Worm (Caenorhabditis elegans) whole organism, young adult: ENCODE results near the gene dhhc-10.

ENCODE experiments used
- B0261.1 ChIP-seq: sonication (generic microtip); optimal IDR thresholded peaks from 2 replicates; lab custom pipeline; 2016; ENCODE audit warnings: mild to moderate bottlenecking, missing genetic modification characterization, moderate library complexity, missing compliant biosample characterization
- F33H1.4 ChIP-seq: fragments of 200-800 bp; sonication (Bioruptor generic); IDR thresholded peaks from 2 replicates; pipeline ENCODE4 v1.3.6; 2022; ENCODE audit warnings: missing genetic modification reagents, missing genetic modification characterization, missing compliant biosample characterization
- F37B4.10 ChIP-seq: fragments of 200-800 bp; sonication (Bioruptor generic); IDR thresholded peaks from 2 replicates; pipeline ENCODE4 v1.3.6; 2022; ENCODE audit warnings: missing genetic modification characterization, missing compliant biosample characterization
- K12H6.12 ChIP-seq: fragments of 200-800 bp; sonication (Bioruptor generic); optimal IDR thresholded peaks from 2 replicates; lab custom pipeline; 2018; ENCODE audit warnings: mild to moderate bottlenecking, missing genetic modification characterization, missing compliant biosample characterization
- Y67H2A.10 ChIP-seq: fragments of 200-800 bp; sonication (Bioruptor generic); conservative IDR thresholded peaks from 2 replicates; pipeline ENCODE4 v1.3.6; 2022; ENCODE audit warnings: missing genetic modification reagents, missing genetic modification characterization, missing compliant biosample characterization
- ama-1 ChIP-seq, 3 experiments: fragments of 150-350 bp in 1 of 3; sonication (generic microtip) in 2 of 3; optimal IDR thresholded peaks; 2 replicates each; lab custom pipeline; 2014 to 2018; ENCODE audit warnings: missing biosample characterization in 2 of 3, missing genetic modification characterization in 2 of 3, missing genetic modification reagents in 2 of 3
- atf-7 ChIP-seq: sonication (generic microtip); optimal IDR thresholded peaks from 2 replicates; lab custom pipeline; 2017; ENCODE audit warnings: mild to moderate bottlenecking, missing genetic modification characterization, missing compliant biosample characterization
- athp-1 ChIP-seq: sonication (generic microtip); optimal IDR thresholded peaks from 2 replicates; lab custom pipeline; 2017; ENCODE audit warnings: mild to moderate bottlenecking, missing genetic modification characterization, missing compliant biosample characterization
- attf-3 ChIP-seq: fragments of 200-800 bp; sonication (Bioruptor generic); conservative IDR thresholded peaks from 2 replicates; pipeline ENCODE4 v1.3.6; 2022; ENCODE audit warnings: missing genetic modification reagents, missing genetic modification characterization, missing compliant biosample characterization
- attf-6 ChIP-seq: fragments of 200-800 bp; sonication (Bioruptor generic); IDR thresholded peaks from 2 replicates; pipeline ENCODE4 v1.3.6; 2022; ENCODE audit warnings: missing genetic modification reagents, missing genetic modification characterization, missing compliant biosample characterization
- ccch-3 ChIP-seq: fragments of 200-800 bp; sonication (Bioruptor generic); optimal IDR thresholded peaks from 2 replicates; lab custom pipeline; 2018; ENCODE audit warnings: mild to moderate bottlenecking, missing genetic modification characterization, missing compliant biosample characterization
- ceh-27 ChIP-seq: fragments of 200-800 bp; sonication (Bioruptor generic); optimal IDR thresholded peaks from 2 replicates; lab custom pipeline; 2018; ENCODE audit warnings: mild to moderate bottlenecking, missing genetic modification characterization, moderate library complexity, missing compliant biosample characterization
- ceh-58 ChIP-seq: fragments of 200-800 bp; sonication (Bioruptor generic); IDR thresholded peaks from 2 replicates; pipeline ENCODE4 v1.3.6; 2022; ENCODE audit warnings: missing genetic modification characterization, missing compliant biosample characterization
- die-1 ChIP-seq: sonication (generic microtip); optimal IDR thresholded peaks from 2 replicates; lab custom pipeline; 2016; ENCODE audit warnings: missing genotype, mild to moderate bottlenecking, missing genetic modification characterization, missing compliant biosample characterization
- dox-1 ChIP-seq: fragments of 200-800 bp; sonication (Bioruptor generic); IDR thresholded peaks from 2 replicates; pipeline ENCODE4 v1.3.6; 2022; ENCODE audit warnings: missing genetic modification reagents, missing genetic modification characterization, missing compliant biosample characterization
- egrh-3 ChIP-seq: fragments of 200-800 bp; sonication (Bioruptor generic); IDR thresholded peaks from 2 replicates; pipeline ENCODE4 v1.3.6; 2022; ENCODE audit warnings: missing genetic modification reagents, missing genetic modification characterization, missing compliant biosample characterization
- him-1 ChIP-seq: sonication (generic microtip); optimal IDR thresholded peaks from 2 replicates; lab custom pipeline; 2016; ENCODE audit warnings: missing genotype, missing genetic modification reagents, missing genetic modification characterization, missing compliant biosample characterization
- hmg-1.2 ChIP-seq: fragments of 200-800 bp; sonication (Bioruptor generic); IDR thresholded peaks from 2 replicates; pipeline ENCODE4 v1.3.6; 2022; ENCODE audit warnings: missing genetic modification reagents, missing genetic modification characterization, missing compliant biosample characterization
- hmg-20 ChIP-seq: fragments of 200-800 bp; sonication (Bioruptor generic); IDR thresholded peaks from 2 replicates; pipeline ENCODE4 v1.3.6; 2022; ENCODE audit warnings: missing genetic modification reagents, missing genetic modification characterization, missing compliant biosample characterization
- hrde-1 ChIP-seq: sonication (generic microtip); optimal IDR thresholded peaks from 2 replicates; lab custom pipeline; 2016; ENCODE audit warnings: missing genetic modification characterization, mild to moderate bottlenecking, missing compliant biosample characterization, moderate library complexity, missing genotype, missing genetic modification reagents, borderline replicate concordance
- lag-1 ChIP-seq: fragments of 200-800 bp; sonication (Bioruptor generic); IDR thresholded peaks from 2 replicates; pipeline ENCODE4 v1.3.6; 2022; ENCODE audit warnings: missing genetic modification reagents, missing genetic modification characterization, missing compliant biosample characterization
- let-526 ChIP-seq: fragments of 200-800 bp; sonication (Bioruptor generic); IDR thresholded peaks from 2 replicates; pipeline ENCODE4 v1.3.6; 2022; ENCODE audit warnings: missing genetic modification reagents, missing genetic modification characterization, missing compliant biosample characterization
- lin-26 ChIP-seq: fragments of 200-800 bp; sonication (Bioruptor generic); IDR thresholded peaks from 2 replicates; pipeline ENCODE4 v1.3.6; 2022; ENCODE audit warnings: missing genetic modification reagents, missing genetic modification characterization, missing compliant biosample characterization
- lin-40 ChIP-seq: sonication (generic microtip); optimal IDR thresholded peaks from 2 replicates; lab custom pipeline; 2016; ENCODE audit warnings: missing genetic modification characterization, mild to moderate bottlenecking, missing compliant biosample characterization, missing genotype, missing genetic modification reagents
- lin-54 ChIP-seq: fragments of 200-800 bp; sonication (Bioruptor generic); optimal IDR thresholded peaks from 2 replicates; lab custom pipeline; 2018; ENCODE audit warnings: mild to moderate bottlenecking, missing genetic modification characterization, missing compliant biosample characterization
- lsl-1 ChIP-seq: fragments of 200-800 bp; sonication (Bioruptor generic); optimal IDR thresholded peaks from 2 replicates; lab custom pipeline; 2018; ENCODE audit warnings: mild to moderate bottlenecking, missing genetic modification characterization, moderate library complexity, missing compliant biosample characterization
- madf-10 ChIP-seq: sonication (generic microtip); optimal IDR thresholded peaks from 2 replicates; lab custom pipeline; 2016; ENCODE audit warnings: mild to moderate bottlenecking, missing genetic modification characterization, missing compliant biosample characterization
- mcd-1 ChIP-seq: fragments of 200-800 bp; sonication (Bioruptor generic); IDR thresholded peaks from 2 replicates; pipeline ENCODE4 v1.3.6; 2022; ENCODE audit warnings: missing genetic modification reagents, missing genetic modification characterization, missing compliant biosample characterization
- nfya-2 ChIP-seq: fragments of 200-800 bp; sonication (Bioruptor generic); IDR thresholded peaks from 2 replicates; pipeline ENCODE4 v1.3.6; 2022; ENCODE audit warnings: missing genetic modification reagents, missing genetic modification characterization, missing compliant biosample characterization
- nhr-120 ChIP-seq: fragments of 200-800 bp; sonication (Bioruptor generic); IDR thresholded peaks from 2 replicates; pipeline ENCODE4 v1.3.6; 2022; ENCODE audit warnings: missing genetic modification characterization, missing compliant biosample characterization
- nhr-80 ChIP-seq: sonication (generic microtip); optimal IDR thresholded peaks from 2 replicates; lab custom pipeline; 2016; ENCODE audit warnings: missing genetic modification characterization, missing compliant biosample characterization
- rcor-1 ChIP-seq: fragments of 200-800 bp; sonication (Bioruptor generic); IDR thresholded peaks from 2 replicates; pipeline ENCODE4 v1.3.6; 2022; ENCODE audit warnings: missing genetic modification reagents, missing genetic modification characterization, missing compliant biosample characterization
- sdz-38 ChIP-seq: sonication (generic microtip); optimal IDR thresholded peaks from 2 replicates; lab custom pipeline; 2016; ENCODE audit warnings: missing genotype, missing genetic modification characterization, missing compliant biosample characterization
- snpc-3.4 ChIP-seq: sonication (generic microtip); optimal IDR thresholded peaks from 2 replicates; lab custom pipeline; 2017; ENCODE audit warnings: missing genetic modification characterization, mild to moderate bottlenecking, missing compliant biosample characterization, antibody characterized with exemption, moderate library complexity, missing genotype, missing genetic modification reagents
- somi-1 ChIP-seq: fragments of 200-800 bp; sonication (Bioruptor generic); optimal IDR thresholded peaks from 2 replicates; lab custom pipeline; 2018; ENCODE audit warnings: mild to moderate bottlenecking, missing genetic modification characterization, missing compliant biosample characterization
- sptf-2 ChIP-seq: fragments of 200-800 bp; sonication (Bioruptor generic); optimal IDR thresholded peaks from 2 replicates; lab custom pipeline; 2018; ENCODE audit warnings: mild to moderate bottlenecking, missing genetic modification characterization, missing compliant biosample characterization
- tbp1 ChIP-seq: fragments of 200-800 bp; sonication (Bioruptor generic); optimal IDR thresholded peaks from 2 replicates; lab custom pipeline; 2018; ENCODE audit warnings: mild to moderate bottlenecking, missing genetic modification characterization, missing compliant biosample characterization
- tbx-9 ChIP-seq: sonication (generic microtip); optimal IDR thresholded peaks from 2 replicates; lab custom pipeline; 2016; ENCODE audit warnings: borderline replicate concordance, missing genetic modification characterization, inconsistent platforms, missing compliant biosample characterization
- tlf-1 ChIP-seq: fragments of 200-800 bp; sonication (Bioruptor generic); optimal IDR thresholded peaks from 2 replicates; lab custom pipeline; 2018; ENCODE audit warnings: mild to moderate bottlenecking, missing genetic modification characterization, missing compliant biosample characterization
- unc-62 ChIP-seq: fragments of 150-350 bp; optimal IDR thresholded peaks from 2 replicates; lab custom pipeline; 2014; ENCODE audit warnings: missing biosample characterization, missing genetic modification reagents, missing genetic modification characterization
- zim-3 ChIP-seq: sonication (generic microtip); optimal IDR thresholded peaks from 2 replicates; lab custom pipeline; 2017; ENCODE audit warnings: mild to moderate bottlenecking, missing genetic modification characterization, moderate library complexity, missing compliant biosample characterization
- ztf-28 ChIP-seq: fragments of 200-800 bp; sonication (Bioruptor generic); IDR thresholded peaks from 2 replicates; pipeline ENCODE4 v1.3.6; 2022; ENCODE audit warnings: missing genetic modification reagents, missing genetic modification characterization, missing compliant biosample characterization

Gene dhhc-10

ce11 chrX:4658303-4658702, 48.7 kb upstream of the dhhc-10 start (continued):
- no peak for TF ChIP-seq attf-6 (GFP tag; lab: Robert Waterston, UW)
- no peak for TF ChIP-seq nhr-120 (GFP tag; lab: Robert Waterston, UW)
- no peak for TF ChIP-seq lin-54 (GFP tag; lab: Kevin White, UChicago)
- no peak for TF ChIP-seq Y67H2A.10 (GFP tag; lab: Robert Waterston, UW)
- no peak for TF ChIP-seq rcor-1 (GFP tag; lab: Robert Waterston, UW)
- TF ChIP-seq, all 124 proteins: peak for 0

DNA sequence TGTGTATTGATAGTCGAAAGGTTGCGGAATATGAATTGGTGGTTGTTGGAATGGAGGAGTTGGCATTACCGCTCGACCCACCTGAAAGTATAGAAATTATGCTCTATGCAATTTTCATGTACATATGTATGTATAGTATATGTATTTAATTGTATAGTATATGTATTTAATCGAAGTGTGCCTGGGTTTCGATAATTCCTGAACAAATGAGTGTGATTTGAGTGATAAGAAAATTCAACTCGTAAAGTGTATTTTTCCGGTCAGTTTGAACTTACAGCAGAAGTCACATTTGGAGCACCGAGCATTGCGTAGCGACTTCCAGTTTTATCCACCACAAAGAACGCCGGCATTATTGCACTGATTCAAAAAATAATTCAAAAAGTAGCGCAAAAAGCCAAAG, 48.3 kb upstream of the dhhc-10 start:
- TF ChIP-seq dox-1 (GFP tag; lab: Robert Waterston, UW), result 0 out of 2 replicates have a peak, but pooled peaks have one; percentile 24
- TF ChIP-seq egrh-3 (GFP tag; lab: Robert Waterston, UW), result no peak
- peak; percentile 57 for TF ChIP-seq nhr-80 (tag; lab: Kevin White, UChicago)

DNA sequence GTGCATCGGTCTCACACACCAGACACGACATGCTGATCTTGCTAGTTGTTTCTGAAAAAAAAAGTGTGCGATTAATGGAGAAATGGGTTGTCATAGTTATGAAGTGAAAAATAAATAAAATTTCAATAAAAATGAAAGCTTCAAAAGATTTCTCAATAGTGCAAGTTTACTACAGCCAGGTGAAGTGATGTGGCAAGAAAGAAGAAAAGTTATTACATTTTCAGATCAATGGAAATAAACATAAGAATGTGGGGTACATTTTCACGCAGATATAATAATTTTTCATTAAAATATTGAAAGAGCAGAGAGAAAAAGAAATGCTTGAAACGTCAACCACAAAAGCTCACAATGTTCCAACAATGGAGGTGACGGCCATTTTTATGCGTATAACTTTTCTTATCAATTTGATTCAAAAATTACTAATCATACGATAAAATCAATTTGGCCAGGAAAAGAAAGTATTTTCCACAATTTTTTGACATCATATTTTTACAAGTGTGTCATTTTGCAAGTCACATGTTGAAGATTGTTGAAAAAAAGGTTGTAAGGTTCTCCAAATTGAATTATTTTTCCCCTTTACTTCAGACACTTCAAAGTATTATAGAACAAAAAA, 46.6 kb upstream of the dhhc-10 start, which contains the start of gene nhr-45:
Gene nhr-45 (minus strand): TSS at position 51 of the 613 bp plus-strand sequence.
- peak; percentile 55 for TF ChIP-seq nhr-80 (tag; lab: Kevin White, UChicago)
- TF ChIP-seq mcd-1 (GFP tag; lab: Robert Waterston, UW), result no peak

DNA sequence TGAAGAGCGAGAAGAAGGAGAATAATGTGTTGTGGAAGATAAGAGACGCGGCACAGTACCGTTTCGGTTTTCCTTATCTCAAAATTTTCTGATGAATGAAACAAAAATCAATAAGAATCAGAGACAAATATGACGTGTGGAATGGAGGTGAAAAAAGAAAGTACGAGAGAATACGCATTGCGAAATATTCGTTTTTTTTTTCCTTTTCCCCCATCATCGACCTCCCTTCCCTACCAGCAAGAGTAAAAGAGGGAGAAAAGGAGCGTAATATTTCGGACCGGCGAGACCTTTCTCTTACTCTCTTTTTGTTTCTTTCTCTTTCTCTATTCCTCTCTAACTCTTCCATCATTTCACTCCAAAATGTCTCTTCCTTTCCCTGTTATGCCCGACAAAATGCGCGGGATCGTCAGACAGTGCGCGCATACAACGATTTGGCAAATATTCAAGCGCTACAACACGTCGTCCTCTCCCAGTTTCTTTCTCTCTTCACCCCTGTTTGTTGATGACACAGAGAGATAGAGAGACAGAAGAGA, 44.6 kb upstream of the dhhc-10 start:
- TF ChIP-seq tbx-9 (no peak), ztf-28 (GFP tag; lab: Robert Waterston, UW) (no peak), him-1 (tag; lab: Kevin White, UChicago) (no peak), athp-1 (tag; lab: Kevin White, UChicago) (no peak), ama-1 (optimal IDR thresholded peaks at IDR 0.05; lab: Kevin White, UChicago) (no peak), ama-1 (GFP tag; optimal IDR thresholded peaks at IDR 0.05; lab: Kevin White, UChicago) (no peak), hrde-1 (tag; lab: Kevin White, UChicago) (no peak), Y67H2A.10 (GFP tag; lab: Robert Waterston, UW) (no peak), somi-1 (GFP tag; lab: Kevin White, UChicago) (no peak), unc-62 (peak; percentile 22), zim-3 (no peak), hmg-20 (GFP tag; lab: Robert Waterston, UW) (no peak), attf-3 (GFP tag; lab: Robert Waterston, UW) (no peak), ccch-3 (GFP tag; lab: Kevin White, UChicago) (no peak), let-526 (GFP tag; lab: Robert Waterston, UW) (no peak), dox-1 (GFP tag; lab: Robert Waterston, UW) (peak; percentile 47; the same call in 1 of the 2 replicates), lsl-1 (no peak), B0261.1 (tag; lab: Kevin White, UChicago) (no peak), lag-1 (GFP tag; lab: Robert Waterston, UW) (no peak), nfya-2 (GFP tag; lab: Robert Waterston, UW) (no peak), tlf-1 (GFP tag; lab: Kevin White, UChicago) (no peak), F33H1.4 (GFP tag; lab: Robert Waterston, UW) (no peak), tbp1 (GFP tag; lab: Kevin White, UChicago) (no peak), madf-10 (tag; lab: Kevin White, UChicago) (no peak), lin-40 (tag; lab: Kevin White, UChicago) (peak; percentile 53), hmg-1.2 (GFP tag; lab: Robert Waterston, UW) (no peak), lin-26 (no peak), K12H6.12 (tag; lab: Kevin White, UChicago) (peak; percentile 30), atf-7 (tag; lab: Kevin White, UChicago) (peak; percentile 64), snpc-3.4 (tag; lab: Kevin White, UChicago) (no peak), sdz-38 (no peak), F37B4.10 (GFP tag; lab: Robert Waterston, UW) (no peak), ceh-58 (GFP tag; lab: Robert Waterston, UW) (no peak), sptf-2 (GFP tag; lab: Kevin White, UChicago) (no peak), die-1 (tag; lab: Kevin White, UChicago) (no peak), ceh-27 (peak; percentile 45)
